Worm (Caenorhabditis elegans): ENCODE measurements around the gene abu-13.

DNA sequence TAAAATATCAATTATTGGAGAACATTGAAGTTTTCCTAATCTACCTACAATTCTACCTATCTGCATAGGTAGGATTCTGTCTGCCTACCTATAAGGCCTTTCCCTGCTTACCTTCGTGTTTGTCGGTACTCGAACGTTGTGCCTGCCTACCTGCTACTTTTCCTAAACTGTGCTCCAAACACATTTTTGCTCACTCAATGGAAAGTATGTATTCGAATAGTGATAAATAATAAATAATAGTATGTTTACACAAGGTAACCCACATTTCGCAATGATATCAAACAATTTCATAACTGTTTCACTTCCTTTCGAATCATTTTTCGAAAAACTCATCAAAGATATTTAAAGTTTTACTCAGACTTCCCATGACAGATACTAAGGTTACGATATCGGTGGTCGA lies 6.2 kb downstream of the abu-13 start, which contains the start of gene F57B9.3:
- TF ChIP-seq Y105C5A.15 (GFP tag; IDR thresholded peaks at IDR 0.05) (no peak), pha-4 (GFP tag; IDR thresholded peaks at IDR 0.05) (no peak), pha-4 (tag; optimal IDR thresholded peaks at IDR 0.05) (no peak)

Measured in whole organism, L4 larva.